Fruit fly (Drosophila melanogaster): ENCODE measurements around the gene CG14151.

DNA sequence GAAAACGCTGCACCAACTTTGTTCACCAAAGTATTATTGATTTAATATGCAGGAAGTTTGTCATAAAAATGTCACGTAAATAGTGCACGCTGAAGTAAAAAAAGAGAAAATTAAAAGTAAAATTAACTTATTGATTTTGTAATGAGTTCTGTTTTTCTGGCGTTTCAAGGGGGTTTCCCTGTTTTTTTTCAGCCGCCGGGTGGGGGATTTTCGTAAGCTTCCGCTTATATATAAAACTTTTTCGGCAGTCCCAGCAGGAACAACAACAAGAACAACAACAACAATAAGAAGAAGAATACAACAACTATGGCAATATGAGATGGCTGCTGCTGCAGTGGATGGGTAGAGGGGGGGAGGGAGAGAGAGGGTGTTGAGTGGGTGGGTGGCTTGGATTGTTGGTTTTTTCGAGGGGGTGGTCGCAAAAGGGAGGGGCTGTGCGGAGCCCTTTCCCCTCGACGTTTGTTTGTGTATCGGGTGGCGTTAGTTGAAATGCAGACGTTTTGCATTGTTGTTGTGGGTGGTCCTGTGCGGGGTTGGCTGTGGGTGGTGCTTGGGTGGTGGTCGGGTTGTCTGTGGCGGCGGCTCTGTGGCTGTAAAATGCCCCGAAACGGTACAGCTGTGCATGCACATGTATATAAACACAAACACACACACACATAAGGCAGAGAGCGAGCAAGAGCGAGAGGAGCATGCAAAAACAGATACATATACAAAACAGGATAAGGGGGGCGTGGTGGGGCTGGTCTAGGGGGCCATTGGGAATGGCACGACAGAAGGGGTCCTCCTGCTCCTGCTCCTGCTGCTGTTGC, 41.5 kb upstream of the CG14151 start:
- TF ChIP-seq Sox14 (GFP tag; optimal IDR thresholded peaks at IDR 0.05) (no peak), CG1621 (tag; optimal IDR thresholded peaks at IDR 0.05) (no peak), OdsH (GFP tag; optimal IDR thresholded peaks at IDR 0.05) (no peak), Sox102F (GFP tag; optimal IDR thresholded peaks at IDR 0.05) (no peak), cyc (GFP tag; optimal IDR thresholded peaks at IDR 0.05) (no peak), Eip78C (GFP tag) (no peak), CG15336 (GFP tag; IDR thresholded peaks at IDR 0.05) (no peak), CG32006 (GFP tag; optimal IDR thresholded peaks at IDR 0.05) (no peak)

Data from whole organism, prepupa.